Worm (Caenorhabditis elegans) whole organism, young adult: ENCODE measurements around the gene B0507.4.

Experiments used
- Y53F4B.3 ChIP-seq: fragments of 200-800 bp; sonication (Bioruptor generic); IDR thresholded peaks from 2 replicates; pipeline ENCODE4 v1.3.6; 2022; ENCODE audit warnings: missing genetic modification reagents, missing genetic modification characterization, missing compliant biosample characterization
- Y56A3A.18 ChIP-seq: fragments of 200-800 bp; sonication (Bioruptor generic); IDR thresholded peaks from 2 replicates; pipeline ENCODE4 v1.3.6; 2022; ENCODE audit warnings: missing genetic modification reagents, missing genetic modification characterization, missing compliant biosample characterization
- attf-5 ChIP-seq: fragments of 200-800 bp; sonication (Bioruptor generic); optimal IDR thresholded peaks from 2 replicates; lab custom pipeline; 2018; ENCODE audit warnings: mild to moderate bottlenecking, missing genetic modification characterization, missing compliant biosample characterization
- lin-35 ChIP-seq, 3 experiments: fragments of 150-350 bp in 2 of 3; sonication (generic microtip) in 1 of 3; optimal IDR thresholded peaks; 2 replicates each; lab custom pipeline; 2014 to 2018; ENCODE audit warnings: missing biosample characterization in 3 of 3, missing genetic modification characterization in 3 of 3, missing genetic modification reagents in 3 of 3
- nfya-1 ChIP-seq: sonication (generic microtip); optimal IDR thresholded peaks from 2 replicates; lab custom pipeline; 2017; ENCODE audit warnings: antibody characterized with exemption, missing compliant biosample characterization, missing genetic modification characterization, borderline replicate concordance; ENCODE audit not compliant: insufficient read depth
- nfyb-1 ChIP-seq: fragments of 200-800 bp; sonication (Bioruptor generic); IDR thresholded peaks from 2 replicates; pipeline ENCODE4 v1.3.6; 2022; ENCODE audit warnings: missing genetic modification reagents, missing genetic modification characterization, missing compliant biosample characterization
- nhr-120 ChIP-seq: fragments of 200-800 bp; sonication (Bioruptor generic); IDR thresholded peaks from 2 replicates; pipeline ENCODE4 v1.3.6; 2022; ENCODE audit warnings: missing genetic modification characterization, missing compliant biosample characterization
- rcor-1 ChIP-seq: fragments of 200-800 bp; sonication (Bioruptor generic); IDR thresholded peaks from 2 replicates; pipeline ENCODE4 v1.3.6; 2022; ENCODE audit warnings: missing genetic modification reagents, missing genetic modification characterization, missing compliant biosample characterization
- unc-62 ChIP-seq: fragments of 150-350 bp; optimal IDR thresholded peaks from 2 replicates; lab custom pipeline; 2014; ENCODE audit warnings: missing biosample characterization, missing genetic modification reagents, missing genetic modification characterization
- ztf-25 ChIP-seq: fragments of 200-800 bp; sonication (Bioruptor generic); IDR thresholded peaks from 2 replicates; pipeline ENCODE4 v1.3.6; 2022; ENCODE audit warnings: missing genetic modification reagents, missing genetic modification characterization, missing compliant biosample characterization

DNA sequence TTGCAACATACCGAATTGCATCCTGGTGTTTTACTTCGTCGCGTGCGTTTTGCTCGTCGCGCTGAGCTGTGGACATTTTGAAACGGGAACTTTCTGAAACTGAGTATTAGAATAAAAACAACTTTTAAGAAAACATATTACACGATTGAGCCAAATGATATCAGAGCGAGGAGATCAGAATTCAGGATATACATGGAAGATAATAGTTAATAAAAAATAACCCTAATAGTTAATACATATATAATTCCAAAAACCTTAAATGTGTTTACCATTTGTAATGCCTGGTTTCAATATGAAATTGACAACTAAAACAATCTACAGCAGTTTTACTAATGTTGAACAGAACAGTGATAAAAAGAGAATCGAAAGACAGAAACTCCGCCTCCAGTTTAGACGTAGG is 8.1 kb downstream of the B0507.4 start, which contains the start of gene B0507.8:
- no peak for TF ChIP-seq ztf-25 (GFP tag; lab: Robert Waterston, UW)
- no peak for TF ChIP-seq nfyb-1 (GFP tag; lab: Robert Waterston, UW)
- no peak for TF ChIP-seq nfya-1 (tag; lab: Kevin White, UChicago)
- no peak for TF ChIP-seq rcor-1 (GFP tag; lab: Robert Waterston, UW)
- no peak for TF ChIP-seq unc-62 (GFP tag; lab: Kevin White, UChicago)
- no peak for TF ChIP-seq attf-5 (GFP tag; lab: Kevin White, UChicago)
- no peak for TF ChIP-seq Y56A3A.18 (GFP tag; lab: Robert Waterston, UW)
- TF ChIP-seq lin-35 (GFP tag; optimal IDR thresholded peaks at IDR 0.05; lab: Kevin White, UChicago): no peak
- TF ChIP-seq Y53F4B.3: no peak
- no peak for TF ChIP-seq nhr-120
